Worm (Caenorhabditis elegans) whole organism, mixed stage, embryonic: ENCODE data around the gene mrp-7.

Source experiments
- bed-3 ChIP-seq: fragments of 200-800 bp; sonication (Bioruptor generic); optimal IDR thresholded peaks from 3 replicates; lab custom pipeline; 2018; ENCODE audit warnings: mild to moderate bottlenecking, missing genetic modification characterization, moderate library complexity, missing compliant biosample characterization
- blmp-1 ChIP-seq: fragments of 150-350 bp; optimal IDR thresholded peaks from 2 replicates; lab custom pipeline; 2014; ENCODE audit warnings: missing biosample characterization, missing genetic modification characterization
- ceh-83 ChIP-seq: fragments of 200-800 bp; sonication (Bioruptor generic); optimal IDR thresholded peaks from 2 replicates; lab custom pipeline; 2018; ENCODE audit warnings: mild to moderate bottlenecking, missing genetic modification characterization, missing compliant biosample characterization
- ham-2 ChIP-seq: fragments of 200-800 bp; sonication (Bioruptor generic); optimal IDR thresholded peaks from 2 replicates; lab custom pipeline; 2018; ENCODE audit warnings: mild to moderate bottlenecking, missing genetic modification characterization, missing compliant biosample characterization
- mab-5 ChIP-seq: fragments of 150-350 bp; optimal IDR thresholded peaks from 2 replicates; lab custom pipeline; 2014; ENCODE audit warnings: missing biosample characterization, missing genetic modification characterization
- nhr-12 ChIP-seq: fragments of 150-350 bp; optimal IDR thresholded peaks from 2 replicates; lab custom pipeline; 2014; ENCODE audit warnings: missing biosample characterization, missing genetic modification characterization
- nhr-2 ChIP-seq: fragments of 150-350 bp; optimal IDR thresholded peaks from 2 replicates; lab custom pipeline; 2014; ENCODE audit warnings: missing biosample characterization, missing genetic modification characterization
- nhr-237 ChIP-seq: fragments of 150-350 bp; optimal IDR thresholded peaks from 2 replicates; lab custom pipeline; 2014; ENCODE audit warnings: missing biosample characterization, missing genetic modification characterization
- nhr-76 ChIP-seq: sonication (generic microtip); optimal IDR thresholded peaks from 2 replicates; lab custom pipeline; 2017; ENCODE audit warnings: missing biosample characterization, missing genetic modification characterization
- snpc-4 ChIP-seq: fragments of 150-350 bp; optimal IDR thresholded peaks from 2 replicates; lab custom pipeline; 2014; ENCODE audit warnings: missing biosample characterization, missing genetic modification characterization
- unc-39 ChIP-seq: fragments of 150-350 bp; optimal IDR thresholded peaks from 2 replicates; lab custom pipeline; 2014; ENCODE audit warnings: missing biosample characterization, missing genetic modification characterization
- ztf-11 ChIP-seq: fragments of 150-350 bp; optimal IDR thresholded peaks from 2 replicates; lab custom pipeline; 2014; ENCODE audit warnings: missing biosample characterization, missing genetic modification characterization

DNA sequence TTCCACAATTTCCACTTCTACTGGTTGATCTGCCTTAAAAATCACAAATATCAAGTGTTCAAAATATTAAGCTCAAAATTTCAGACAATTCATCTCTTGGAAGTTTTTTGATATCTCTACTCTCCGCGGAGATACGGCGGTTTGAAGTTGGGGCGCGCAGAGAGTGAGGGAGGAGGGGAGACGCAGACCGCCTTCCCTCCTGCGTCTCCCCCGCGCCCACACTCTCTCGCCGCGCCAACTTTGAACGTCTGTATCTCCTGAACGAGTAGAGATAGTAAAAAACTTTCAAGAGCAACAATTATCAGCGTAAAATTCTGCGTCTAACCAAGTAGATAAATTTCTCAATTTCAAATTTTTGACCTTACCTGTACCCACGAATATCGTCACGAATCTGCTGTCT lies 53.3 kb downstream of the mrp-7 start:
- no peak for TF ChIP-seq unc-39 (tag; lab: Kevin White, UChicago)
- TF ChIP-seq snpc-4 (tag; lab: Kevin White, UChicago) = no peak
- TF ChIP-seq nhr-12 = no peak
- no peak for TF ChIP-seq nhr-76 (tag; lab: Kevin White, UChicago)
- no peak for TF ChIP-seq ceh-83 (GFP tag; lab: Kevin White, UChicago)
- no peak for TF ChIP-seq nhr-2 (tag; lab: Kevin White, UChicago)
- no peak for TF ChIP-seq nhr-237 (tag; lab: Kevin White, UChicago)
- TF ChIP-seq mab-5 = no peak
- no peak for TF ChIP-seq ham-2
- no peak for TF ChIP-seq blmp-1 (tag; lab: Kevin White, UChicago)
- no peak for TF ChIP-seq bed-3 (GFP tag; lab: Kevin White, UChicago)
- TF ChIP-seq ztf-11 (tag; lab: Kevin White, UChicago) = no peak
